Worm (Caenorhabditis elegans): ENCODE results near the gene best-21.

DNA sequence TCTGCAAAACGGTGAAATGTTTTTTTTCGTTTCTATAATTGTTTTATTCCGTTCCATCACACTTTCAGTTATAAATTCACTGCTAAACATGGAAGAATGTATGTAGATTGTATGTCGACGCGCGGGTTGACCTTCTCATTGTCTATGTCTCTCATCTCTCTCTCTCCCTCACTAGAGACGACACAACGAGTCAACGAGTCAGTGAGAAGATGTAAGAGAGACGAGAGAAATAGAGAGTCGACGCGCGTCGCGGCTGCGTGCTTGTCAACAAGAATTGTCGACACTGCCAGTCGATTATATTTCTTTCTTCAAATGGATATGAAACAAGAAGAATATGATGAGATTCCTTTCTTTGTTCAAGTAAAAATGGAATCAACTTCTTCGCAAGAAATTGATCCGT, 9.8 kb downstream of the best-21 start, which contains the start of gene Y73F8A.13:
- TF ChIP-seq aly-2 (tag; optimal IDR thresholded peaks at IDR 0.05) (no peak), mdl-1 (tag; optimal IDR thresholded peaks at IDR 0.05) (no peak), hmg-11 (tag; optimal IDR thresholded peaks at IDR 0.05) (no peak), nhr-77 (tag; optimal IDR thresholded peaks at IDR 0.05) (no peak), nhr-237 (tag; optimal IDR thresholded peaks at IDR 0.05) (no peak)

Measured in whole organism, L3 larva.